Worm (Caenorhabditis elegans) whole organism, young adult: ENCODE results near the gene gcy-9.

ENCODE experiments used
- B0336.3 ChIP-seq: fragments of 200-800 bp; sonication (Bioruptor generic); IDR thresholded peaks from 2 replicates; pipeline ENCODE4 v1.3.6; 2022; ENCODE audit warnings: missing genetic modification characterization, missing compliant biosample characterization
- F33H1.4 ChIP-seq: fragments of 200-800 bp; sonication (Bioruptor generic); IDR thresholded peaks from 2 replicates; pipeline ENCODE4 v1.3.6; 2022; ENCODE audit warnings: missing genetic modification reagents, missing genetic modification characterization, missing compliant biosample characterization
- K11D2.4 ChIP-seq: fragments of 200-800 bp; sonication (Bioruptor generic); IDR thresholded peaks from 2 replicates; pipeline ENCODE4 v1.3.6; 2022; ENCODE audit warnings: missing genetic modification reagents, missing genetic modification characterization, missing compliant biosample characterization
- Y53G8AR.9 ChIP-seq: fragments of 200-800 bp; sonication (Bioruptor generic); conservative IDR thresholded peaks from 2 replicates; pipeline ENCODE4 v1.3.6; 2022; ENCODE audit warnings: missing genetic modification reagents, missing genetic modification characterization, missing compliant biosample characterization
- ama-1 ChIP-seq, 3 experiments: fragments of 150-350 bp in 1 of 3; sonication (generic microtip) in 2 of 3; optimal IDR thresholded peaks; 2 replicates each; lab custom pipeline; 2014 to 2018; ENCODE audit warnings: missing biosample characterization in 2 of 3, missing genetic modification characterization in 2 of 3, missing genetic modification reagents in 2 of 3
- cebp-1 ChIP-seq, 2 experiments: fragments of 200-800 bp in 1 of 2; sonication (Bioruptor generic) in 1 of 2; sonication (generic microtip) in 1 of 2; IDR thresholded peaks in 1 of 2; optimal IDR thresholded peaks in 1 of 2; 2 replicates each; pipeline versions ENCODE4 v1.3.6 to Lab custom; 2017 to 2022; ENCODE audit warnings: missing compliant biosample characterization in 2 of 2, missing genetic modification characterization in 2 of 2, mild to moderate bottlenecking in 1 of 2, missing genetic modification reagents in 1 of 2, moderate library complexity in 1 of 2
- efl-1 ChIP-seq: fragments of 150-350 bp; optimal IDR thresholded peaks from 2 replicates; lab custom pipeline; 2014; ENCODE audit warnings: missing biosample characterization, missing genetic modification reagents, missing genetic modification characterization
- ekl-4 ChIP-seq: fragments of 200-800 bp; sonication (Bioruptor generic); IDR thresholded peaks from 2 replicates; pipeline ENCODE4 v1.3.6; 2022; ENCODE audit warnings: missing genetic modification reagents, missing genetic modification characterization, missing compliant biosample characterization
- lin-35 ChIP-seq, 3 experiments: fragments of 150-350 bp in 2 of 3; sonication (generic microtip) in 1 of 3; optimal IDR thresholded peaks; 2 replicates each; lab custom pipeline; 2014 to 2018; ENCODE audit warnings: missing biosample characterization in 3 of 3, missing genetic modification characterization in 3 of 3, missing genetic modification reagents in 3 of 3
- lsy-27 ChIP-seq: sonication (generic microtip); optimal IDR thresholded peaks from 2 replicates; lab custom pipeline; 2017; ENCODE audit warnings: missing genetic modification characterization, mild to moderate bottlenecking, missing compliant biosample characterization, antibody characterized with exemption, missing genotype, borderline replicate concordance; ENCODE audit not compliant: insufficient read depth
- nfya-1 ChIP-seq: sonication (generic microtip); optimal IDR thresholded peaks from 2 replicates; lab custom pipeline; 2017; ENCODE audit warnings: antibody characterized with exemption, missing compliant biosample characterization, missing genetic modification characterization, borderline replicate concordance; ENCODE audit not compliant: insufficient read depth
- nhr-120 ChIP-seq: fragments of 200-800 bp; sonication (Bioruptor generic); IDR thresholded peaks from 2 replicates; pipeline ENCODE4 v1.3.6; 2022; ENCODE audit warnings: missing genetic modification characterization, missing compliant biosample characterization
- unc-62 ChIP-seq: fragments of 150-350 bp; optimal IDR thresholded peaks from 2 replicates; lab custom pipeline; 2014; ENCODE audit warnings: missing biosample characterization, missing genetic modification reagents, missing genetic modification characterization

ce11 chrX:11364914-11365313 is 27.2 kb upstream of the gcy-9 start:
- TF ChIP-seq cebp-1 (GFP tag; IDR thresholded peaks at IDR 0.05; lab: Robert Waterston, UW) (no peak), cebp-1 (tag; optimal IDR thresholded peaks at IDR 0.05; lab: Kevin White, UChicago) (no peak), nfya-1 (tag; lab: Kevin White, UChicago) (no peak), F33H1.4 (GFP tag; lab: Robert Waterston, UW) (no peak), ama-1 (optimal IDR thresholded peaks at IDR 0.05; lab: Kevin White, UChicago) (no peak), ama-1 (GFP tag; optimal IDR thresholded peaks at IDR 0.05; lab: Kevin White, UChicago) (no peak), unc-62 (GFP tag; lab: Kevin White, UChicago) (no peak), K11D2.4 (GFP tag; lab: Robert Waterston, UW) (no peak), Y53G8AR.9 (GFP tag; lab: Robert Waterston, UW) (no peak), lsy-27 (tag; lab: Kevin White, UChicago) (no peak), lin-35 (GFP tag; optimal IDR thresholded peaks at IDR 0.05; lab: Kevin White, UChicago) (no peak), nhr-120 (GFP tag; lab: Robert Waterston, UW) (no peak), B0336.3 (GFP tag; lab: Robert Waterston, UW) (no peak), ekl-4 (GFP tag; lab: Robert Waterston, UW) (no peak), efl-1 (GFP tag; lab: Kevin White, UChicago) (no peak)
